Worm (Caenorhabditis elegans) whole organism, L4 larva: Measurements from ENCODE around the gene lars-1.

Experiments
- R02D3.7 ChIP-seq: fragments of 150-350 bp; sonication (generic microtip); optimal IDR thresholded peaks from 3 replicates; lab custom pipeline; 2014; ENCODE audit warnings: missing biosample characterization, missing genetic modification characterization
- ceh-82 ChIP-seq: sonication (generic microtip); optimal IDR thresholded peaks from 2 replicates; lab custom pipeline; 2017; ENCODE audit warnings: missing biosample characterization, missing genetic modification characterization
- dpl-1 ChIP-seq: fragments of 150-350 bp; optimal IDR thresholded peaks from 2 replicates; lab custom pipeline; 2014; ENCODE audit warnings: missing biosample characterization, missing genetic modification reagents, missing genetic modification characterization
- egl-27 ChIP-seq: sonication (generic microtip); optimal IDR thresholded peaks from 3 replicates; lab custom pipeline; 2017; ENCODE audit warnings: missing biosample characterization, missing genetic modification reagents, missing genetic modification characterization
- nhr-237 ChIP-seq: sonication (generic microtip); optimal IDR thresholded peaks from 2 replicates; lab custom pipeline; 2017; ENCODE audit warnings: missing biosample characterization, missing genetic modification characterization
- pha-4 ChIP-seq, 2 experiments: fragments of 150-350 bp in 1 of 2; fragments of 200-800 bp in 1 of 2; sonication (Bioruptor generic) in 1 of 2; IDR thresholded peaks in 1 of 2; optimal IDR thresholded peaks in 1 of 2; 2 replicates each; pipeline versions ENCODE4 v1.3.6 to Lab custom; 2014 to 2022; ENCODE audit warnings: missing genetic modification characterization in 2 of 2, missing genetic modification reagents in 2 of 2, missing biosample characterization in 1 of 2, missing compliant biosample characterization in 1 of 2
- set-16 ChIP-seq: fragments of 200-800 bp; sonication (Bioruptor generic); IDR thresholded peaks from 2 replicates; pipeline ENCODE4 v1.3.6; 2022; ENCODE audit warnings: missing genetic modification reagents, missing genetic modification characterization, missing compliant biosample characterization
- vab-7 ChIP-seq: fragments of 200-800 bp; sonication (Bioruptor generic); IDR thresholded peaks from 2 replicates; pipeline ENCODE4 v1.3.6; 2022; ENCODE audit warnings: missing genetic modification reagents, missing genetic modification characterization, missing compliant biosample characterization

- TF ChIP-seq egl-27: no peak
- TF ChIP-seq set-16 (GFP tag; lab: Robert Waterston, UW): no peak
- TF ChIP-seq dpl-1 (GFP tag; lab: Kevin White, UChicago): no peak
- no peak for TF ChIP-seq vab-7
- no peak for TF ChIP-seq R02D3.7 (tag; lab: Kevin White, UChicago)
- no peak for TF ChIP-seq nhr-237
- TF ChIP-seq pha-4 (GFP tag; IDR thresholded peaks at IDR 0.05; lab: Robert Waterston, UW): no peak
- no peak for TF ChIP-seq pha-4 (tag; optimal IDR thresholded peaks at IDR 0.05; lab: Kevin White, UChicago)
- no peak for TF ChIP-seq ceh-82 (tag; lab: Kevin White, UChicago)
Observed at ce11 chrIII:4178564-4178963, 8.0 kb downstream of the lars-1 start, which contains the start of gene C16C10.2.
